Worm (Caenorhabditis elegans) whole organism, L2 larva: ENCODE results near the gene F55B11.6.

ENCODE experiments used
- F13H6.1 ChIP-seq: sonication (generic microtip); optimal IDR thresholded peaks from 2 replicates; lab custom pipeline; 2016; ENCODE audit warnings: missing genetic modification characterization, missing compliant biosample characterization
- R02D3.7 ChIP-seq: fragments of 150-350 bp; optimal IDR thresholded peaks from 2 replicates; lab custom pipeline; 2014; ENCODE audit warnings: missing biosample characterization, missing genetic modification characterization
- Y55F3AM.14 ChIP-seq: fragments of 200-800 bp; sonication (Bioruptor generic); optimal IDR thresholded peaks from 2 replicates; lab custom pipeline; 2018; ENCODE audit warnings: mild to moderate bottlenecking, missing genetic modification characterization, missing compliant biosample characterization
- ZK546.5 ChIP-seq: sonication (generic microtip); optimal IDR thresholded peaks from 2 replicates; lab custom pipeline; 2017; ENCODE audit warnings: missing biosample characterization, missing genetic modification characterization
- alr-1 ChIP-seq: fragments of 150-350 bp; optimal IDR thresholded peaks from 2 replicates; lab custom pipeline; 2014; ENCODE audit warnings: missing biosample characterization, missing genetic modification characterization
- aly-2 ChIP-seq: fragments of 150-350 bp; optimal IDR thresholded peaks from 2 replicates; lab custom pipeline; 2014; ENCODE audit warnings: missing biosample characterization, missing genetic modification characterization
- ama-1 ChIP-seq: fragments of 150-350 bp; optimal IDR thresholded peaks from 2 replicates; lab custom pipeline; 2018; ENCODE audit warnings: inconsistent platforms
- ceh-16 ChIP-seq: fragments of 150-350 bp; optimal IDR thresholded peaks from 2 replicates; lab custom pipeline; 2014; ENCODE audit warnings: missing biosample characterization, missing genetic modification characterization
- crh-2 ChIP-seq: sonication (generic microtip); optimal IDR thresholded peaks from 2 replicates; lab custom pipeline; 2017; ENCODE audit warnings: missing biosample characterization, missing genetic modification characterization
- elt-1 ChIP-seq: fragments of 150-350 bp; optimal IDR thresholded peaks from 2 replicates; lab custom pipeline; 2014; ENCODE audit warnings: missing biosample characterization, missing genetic modification characterization
- elt-3 ChIP-seq: sonication (generic microtip); optimal IDR thresholded peaks from 2 replicates; lab custom pipeline; 2017; ENCODE audit warnings: missing biosample characterization, missing genetic modification characterization
- fos-1 ChIP-seq: fragments of 150-350 bp; optimal IDR thresholded peaks from 2 replicates; lab custom pipeline; 2014; ENCODE audit warnings: missing biosample characterization, missing genetic modification characterization
- gmeb-1 ChIP-seq: fragments of 150-350 bp; optimal IDR thresholded peaks from 2 replicates; lab custom pipeline; 2014; ENCODE audit warnings: missing biosample characterization, missing genetic modification characterization
- lin-13 ChIP-seq: fragments of 150-350 bp; optimal IDR thresholded peaks from 2 replicates; lab custom pipeline; 2014; ENCODE audit warnings: missing biosample characterization, missing genetic modification reagents, missing genetic modification characterization
- lin-39 ChIP-seq: fragments of 150-350 bp; optimal IDR thresholded peaks from 2 replicates; lab custom pipeline; 2014; ENCODE audit warnings: missing biosample characterization, missing genetic modification reagents, missing genetic modification characterization
- lsy-2 ChIP-seq, 2 experiments: fragments of 150-350 bp in 1 of 2; sonication (generic microtip) in 1 of 2; optimal IDR thresholded peaks; 2 replicates each; lab custom pipeline; 2014 to 2017; ENCODE audit warnings: missing biosample characterization in 2 of 2, missing genetic modification characterization in 2 of 2
- mab-5 ChIP-seq: fragments of 150-350 bp; optimal IDR thresholded peaks from 2 replicates; lab custom pipeline; 2014; ENCODE audit warnings: missing biosample characterization, missing genetic modification characterization
- nhr-11 ChIP-seq: fragments of 150-350 bp; optimal IDR thresholded peaks from 2 replicates; lab custom pipeline; 2014; ENCODE audit warnings: missing biosample characterization, missing genetic modification characterization
- nhr-129 ChIP-seq: fragments of 150-350 bp; optimal IDR thresholded peaks from 2 replicates; lab custom pipeline; 2014; ENCODE audit warnings: missing biosample characterization, missing genetic modification characterization
- nhr-21 ChIP-seq: fragments of 150-350 bp; optimal IDR thresholded peaks from 2 replicates; lab custom pipeline; 2014; ENCODE audit warnings: missing biosample characterization, missing genetic modification characterization
- nhr-25 ChIP-seq: fragments of 150-350 bp; sonication (generic microtip); optimal IDR thresholded peaks from 3 replicates; lab custom pipeline; 2014; ENCODE audit warnings: missing biosample characterization, missing genetic modification characterization
- nhr-77 ChIP-seq: fragments of 150-350 bp; optimal IDR thresholded peaks from 2 replicates; lab custom pipeline; 2014; ENCODE audit warnings: missing biosample characterization, missing genetic modification characterization
- skn-1 ChIP-seq: sonication (generic microtip); optimal IDR thresholded peaks from 2 replicates; lab custom pipeline; 2017; ENCODE audit warnings: missing biosample characterization, missing genetic modification characterization
- sma-3 ChIP-seq: sonication (generic microtip); optimal IDR thresholded peaks from 2 replicates; lab custom pipeline; 2016; ENCODE audit warnings: missing genetic modification reagents, missing genetic modification characterization, missing compliant biosample characterization
- sma-9 ChIP-seq, 2 experiments: fragments of 150-350 bp in 1 of 2; sonication (generic microtip) in 1 of 2; optimal IDR thresholded peaks; 2 replicates each; lab custom pipeline; 2014 to 2016; ENCODE audit warnings: missing genetic modification characterization in 2 of 2, mild to moderate bottlenecking in 1 of 2, missing biosample characterization in 1 of 2, missing compliant biosample characterization in 1 of 2, missing genetic modification reagents in 1 of 2, moderate library complexity in 1 of 2
- snpc-4 ChIP-seq: fragments of 150-350 bp; optimal IDR thresholded peaks from 2 replicates; lab custom pipeline; 2014; ENCODE audit warnings: missing biosample characterization, missing genetic modification characterization
- unc-39 ChIP-seq: fragments of 150-350 bp; optimal IDR thresholded peaks from 2 replicates; lab custom pipeline; 2014; ENCODE audit warnings: missing biosample characterization, missing genetic modification characterization
- zag-1 ChIP-seq: fragments of 150-350 bp; optimal IDR thresholded peaks from 2 replicates; lab custom pipeline; 2014; ENCODE audit warnings: missing biosample characterization, missing genetic modification characterization
- ztf-11 ChIP-seq: sonication (generic microtip); optimal IDR thresholded peaks from 2 replicates; lab custom pipeline; 2017; ENCODE audit warnings: missing biosample characterization, missing genetic modification characterization
- ztf-4 ChIP-seq: fragments of 150-350 bp; optimal IDR thresholded peaks from 2 replicates; lab custom pipeline; 2014; ENCODE audit warnings: missing biosample characterization, missing genetic modification characterization

The F55B11.6 gene

ce11 chrIV:14464065-14464567 lies 47.1 kb upstream of the F55B11.6 start, which contains the start of gene dld-1 (continued):
- TF ChIP-seq elt-1 = no peak
- TF ChIP-seq ceh-16 (tag; lab: Kevin White, UChicago) = peak; percentile 79
- no peak for TF ChIP-seq ztf-11
- no peak for TF ChIP-seq aly-2 (tag; lab: Kevin White, UChicago)

ce11 chrIV:14456667-14457066 lies 39.6 kb upstream of the F55B11.6 start, which contains the start of gene nspg-9:
TSS of gene nspg-9 (plus strand) at chrIV:14456900.
- TF ChIP-seq crh-2 (tag; lab: Kevin White, UChicago) (peak; percentile 39), R02D3.7 (tag; lab: Kevin White, UChicago) (no peak), gmeb-1 (peak; percentile 16), nhr-129 (tag; lab: Kevin White, UChicago) (peak; percentile 27), fos-1 (peak; percentile 88)
- TF ChIP-seq, all 48 proteins: peak for 4

DNA sequence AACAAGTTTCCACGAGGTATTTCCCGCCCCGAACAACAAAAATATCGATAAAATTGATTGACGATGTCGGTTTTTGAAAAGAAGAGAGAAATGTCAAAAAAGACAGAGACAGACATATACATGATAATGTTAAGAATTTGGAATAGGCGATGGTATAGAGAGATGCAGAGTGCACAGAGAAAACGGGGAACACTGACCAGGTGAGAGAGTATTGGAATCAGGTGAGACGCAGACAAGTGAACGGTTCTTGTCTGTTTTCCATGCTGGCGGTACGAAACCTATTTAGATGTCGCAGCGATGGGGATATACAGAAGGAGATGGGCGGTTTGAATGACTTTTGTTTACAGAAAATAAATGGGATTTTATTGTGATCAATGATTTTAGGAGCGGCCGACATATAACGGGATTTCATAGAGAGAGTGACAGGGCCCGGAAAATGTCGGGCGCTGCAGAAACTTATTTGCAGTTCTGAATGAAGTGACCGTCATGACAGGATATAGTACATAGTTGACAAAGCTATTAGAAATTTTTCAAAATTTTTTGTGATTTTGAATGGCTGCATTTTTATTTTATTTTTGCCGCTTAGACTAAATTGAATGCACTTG lies 28.3 kb upstream of the F55B11.6 start:
- peak; percentile 89 for TF ChIP-seq snpc-4 (tag; lab: Kevin White, UChicago)
- TF ChIP-seq F13H6.1 (tag; lab: Kevin White, UChicago) = peak; percentile 36
- TF ChIP-seq skn-1 (tag; lab: Kevin White, UChicago) = no peak
- TF ChIP-seq gmeb-1 = peak; percentile 24
- TF ChIP-seq crh-2 (tag; lab: Kevin White, UChicago) = peak; percentile 38
- peak; percentile 52 for TF ChIP-seq nhr-21 (tag; lab: Kevin White, UChicago)
- TF ChIP-seq lin-13 (GFP tag; lab: Kevin White, UChicago) = peak; percentile 24
- no peak for TF ChIP-seq zag-1 (tag; lab: Kevin White, UChicago)
- no peak for TF ChIP-seq aly-2 (tag; lab: Kevin White, UChicago)
- TF ChIP-seq sma-9 (GFP tag; optimal IDR thresholded peaks at IDR 0.05; lab: Kevin White, UChicago) = peak; percentile 59
- no peak for TF ChIP-seq sma-9 (tag; optimal IDR thresholded peaks at IDR 0.05; lab: Kevin White, UChicago)
- peak; percentile 69 for TF ChIP-seq nhr-129 (tag; lab: Kevin White, UChicago)
- TF ChIP-seq sma-3 (GFP tag; lab: Kevin White, UChicago) = peak; percentile 41
- peak; percentile 38 for TF ChIP-seq nhr-25

- TF ChIP-seq unc-39 (tag; lab: Kevin White, UChicago) = no peak
- no peak for TF ChIP-seq lsy-2 (tag; optimal IDR thresholded peaks at IDR 0.05; lab: Kevin White, UChicago)
- TF ChIP-seq nhr-21 (tag; lab: Kevin White, UChicago) = no peak
- no peak for TF ChIP-seq ama-1 (lab: Kevin White, UChicago)
- no peak for TF ChIP-seq zag-1 (tag; lab: Kevin White, UChicago)
- TF ChIP-seq nhr-129 (tag; lab: Kevin White, UChicago) = no peak
- TF ChIP-seq Y55F3AM.14 (GFP tag; lab: Kevin White, UChicago) = no peak
- TF ChIP-seq gmeb-1 = no peak
- TF ChIP-seq mab-5 (tag; lab: Kevin White, UChicago) = no peak
- TF ChIP-seq crh-2 (tag; lab: Kevin White, UChicago) = no peak
- no peak for TF ChIP-seq ZK546.5 (tag; lab: Kevin White, UChicago)
Observed at ce11 chrIV:14444077-14444476, 27.0 kb upstream of the F55B11.6 start, which contains the start of gene tra-3. TSS of gene tra-3 (minus strand) at chrIV:14444183.

ce11 chrIV:14437391-14437790 lies 20.4 kb upstream of the F55B11.6 start:
- no peak for TF ChIP-seq ztf-4
- no peak for TF ChIP-seq nhr-77 (tag; lab: Kevin White, UChicago)
- TF ChIP-seq ztf-11 = no peak
- no peak for TF ChIP-seq elt-3 (tag; lab: Kevin White, UChicago)
- no peak for TF ChIP-seq lin-39 (tag; lab: Kevin White, UChicago)
- TF ChIP-seq snpc-4 (tag; lab: Kevin White, UChicago) = no peak
- TF ChIP-seq lsy-2 (tag; optimal IDR thresholded peaks at IDR 0.05; lab: Kevin White, UChicago) = no peak
- TF ChIP-seq, all 48 proteins: peak for 0

- no peak for TF ChIP-seq alr-1
- TF ChIP-seq sma-9 (GFP tag; optimal IDR thresholded peaks at IDR 0.05; lab: Kevin White, UChicago) = no peak
- TF ChIP-seq sma-9 (tag; optimal IDR thresholded peaks at IDR 0.05; lab: Kevin White, UChicago) = no peak
- TF ChIP-seq elt-3 (tag; lab: Kevin White, UChicago) = no peak
- no peak for TF ChIP-seq nhr-11 (tag; lab: Kevin White, UChicago)
- no peak for TF ChIP-seq aly-2 (tag; lab: Kevin White, UChicago)
Observed at ce11 chrIV:14435902-14436301, 18.9 kb upstream of the F55B11.6 start.
